Worm (Caenorhabditis elegans) whole organism, L3 larva: ENCODE results near the gene R04F11.2.

Experiments
- ama-1 ChIP-seq: fragments of 150-350 bp; optimal IDR thresholded peaks from 2 replicates; lab custom pipeline; 2018
- ceh-28 ChIP-seq: fragments of 150-350 bp; optimal IDR thresholded peaks from 2 replicates; lab custom pipeline; 2014; ENCODE audit warnings: missing biosample characterization, missing genetic modification reagents, missing genetic modification characterization
- ceh-9 ChIP-seq: sonication (generic microtip); optimal IDR thresholded peaks from 2 replicates; lab custom pipeline; 2018; ENCODE audit warnings: missing biosample characterization, missing genetic modification characterization
- lin-15B ChIP-seq: fragments of 150-350 bp; optimal IDR thresholded peaks from 2 replicates; lab custom pipeline; 2014; ENCODE audit warnings: missing biosample characterization, missing genetic modification characterization
- nhr-12 ChIP-seq: fragments of 150-350 bp; optimal IDR thresholded peaks from 2 replicates; lab custom pipeline; 2014; ENCODE audit warnings: missing biosample characterization, missing genetic modification characterization
- nhr-237 ChIP-seq: fragments of 150-350 bp; optimal IDR thresholded peaks from 2 replicates; lab custom pipeline; 2014; ENCODE audit warnings: missing biosample characterization, missing genetic modification characterization
- nhr-28 ChIP-seq: fragments of 150-350 bp; optimal IDR thresholded peaks from 2 replicates; lab custom pipeline; 2014; ENCODE audit warnings: missing biosample characterization, missing genetic modification characterization
- nhr-77 ChIP-seq: fragments of 150-350 bp; optimal IDR thresholded peaks from 2 replicates; lab custom pipeline; 2014; ENCODE audit warnings: missing biosample characterization, missing genetic modification characterization
- pha-4 ChIP-seq: fragments of 150-350 bp; optimal IDR thresholded peaks from 2 replicates; lab custom pipeline; 2014; ENCODE audit warnings: missing biosample characterization, missing genetic modification reagents, missing genetic modification characterization
- skn-1 ChIP-seq: fragments of 150-350 bp; optimal IDR thresholded peaks from 2 replicates; lab custom pipeline; 2014; ENCODE audit warnings: missing biosample characterization, missing genetic modification characterization
- snpc-4 ChIP-seq: fragments of 150-350 bp; optimal IDR thresholded peaks from 2 replicates; lab custom pipeline; 2014; ENCODE audit warnings: missing biosample characterization, missing genetic modification characterization
- unc-62 ChIP-seq: fragments of 150-350 bp; sonication (generic microtip); optimal IDR thresholded peaks from 4 replicates; lab custom pipeline; 2014; ENCODE audit warnings: missing biosample characterization, missing genetic modification reagents, missing genetic modification characterization
- ztf-11 ChIP-seq: fragments of 150-350 bp; optimal IDR thresholded peaks from 2 replicates; lab custom pipeline; 2014; ENCODE audit warnings: missing biosample characterization, missing genetic modification characterization

DNA sequence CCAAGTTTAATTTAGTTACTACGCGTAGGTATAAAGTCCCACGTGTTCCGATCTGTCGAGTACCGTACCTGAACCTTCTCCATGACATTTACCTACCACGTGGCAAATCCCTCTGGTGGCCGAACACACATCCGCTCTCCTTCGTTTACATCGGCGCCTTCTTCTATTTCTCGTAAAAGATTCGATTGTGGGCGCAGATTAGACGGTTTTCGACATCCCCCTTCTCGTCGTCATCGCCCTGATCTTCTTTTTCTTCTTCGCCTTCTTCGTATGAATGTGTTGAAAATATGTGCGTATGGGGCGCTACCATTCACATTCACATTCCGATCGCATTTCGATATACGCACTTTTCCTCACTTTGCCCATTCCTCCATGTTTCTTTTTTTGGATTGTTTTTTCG, 21.4 kb upstream of the R04F11.2 start:
- TF ChIP-seq nhr-237 (tag; lab: Kevin White, UChicago) (no peak), lin-15B (no peak), ama-1 (lab: Kevin White, UChicago) (no peak), nhr-12 (tag; lab: Kevin White, UChicago) (no peak), unc-62 (GFP tag; lab: Kevin White, UChicago) (no peak), ceh-28 (no peak), snpc-4 (tag; lab: Kevin White, UChicago) (no peak), pha-4 (tag; lab: Kevin White, UChicago) (no peak), ceh-9 (no peak), nhr-77 (tag; lab: Kevin White, UChicago) (no peak), nhr-28 (tag; lab: Kevin White, UChicago) (no peak), skn-1 (no peak), ztf-11 (tag; lab: Kevin White, UChicago) (no peak)
